Fruit fly (Drosophila melanogaster) whole organism, wandering third instar larva: ENCODE data around the gene cm.

ENCODE experiments used
- Abd-B ChIP-seq: fragments of >200 bp; optimal IDR thresholded peaks from 2 replicates; lab custom pipeline; 2017; ENCODE audit warnings: missing biosample characterization, missing genetic modification characterization
- CG32264 ChIP-seq: fragments of 200-800 bp; sonication (Bioruptor generic); optimal IDR thresholded peaks from 2 replicates; lab custom pipeline; 2016; ENCODE audit warnings: missing biosample characterization, missing genetic modification characterization
- CG9705 ChIP-seq: fragments of 200-800 bp; sonication (Bioruptor generic); optimal IDR thresholded peaks from 2 replicates; lab custom pipeline; 2018; ENCODE audit warnings: missing biosample characterization, mild to moderate bottlenecking, missing genetic modification characterization
- CrebA ChIP-seq: fragments of 200-800 bp; sonication (Bioruptor generic); optimal IDR thresholded peaks from 2 replicates; lab custom pipeline; 2016; ENCODE audit warnings: missing biosample characterization, mild to moderate bottlenecking, missing genetic modification characterization, borderline replicate concordance
- Dfd ChIP-seq: fragments of >200 bp; optimal IDR thresholded peaks from 2 replicates; lab custom pipeline; 2017; ENCODE audit warnings: missing biosample characterization, missing genetic modification characterization
- Dif ChIP-seq: fragments of 200-275, 200-300 bp; sonication (Bioruptor generic); optimal IDR thresholded peaks from 2 replicates; lab custom pipeline; 2018; ENCODE audit warnings: missing biosample characterization, missing genetic modification characterization; ENCODE audit not compliant: partially characterized antibody
- GATAd ChIP-seq: sonication (Bioruptor generic); optimal IDR thresholded peaks from 2 replicates; lab custom pipeline; 2016; ENCODE audit warnings: missing biosample characterization, missing genetic modification characterization
- HLH106 ChIP-seq: fragments of 200-800 bp; optimal IDR thresholded peaks from 3 replicates; lab custom pipeline; 2019; ENCODE audit warnings: missing biosample characterization, mild to moderate bottlenecking, missing genetic modification characterization, moderate library complexity
- Hnf4 ChIP-seq: fragments of 200-800 bp; sonication (Bioruptor generic); optimal IDR thresholded peaks from 2 replicates; lab custom pipeline; 2016; ENCODE audit warnings: missing biosample characterization, mild to moderate bottlenecking, missing genetic modification characterization
- Hr78 ChIP-seq: fragments of >200 bp; optimal IDR thresholded peaks from 2 replicates; lab custom pipeline; 2017; ENCODE audit warnings: missing biosample characterization, missing genetic modification characterization
- Hr83 ChIP-seq: fragments of 200-300 bp; sonication (Bioruptor generic); optimal IDR thresholded peaks from 2 replicates; lab custom pipeline; 2016; ENCODE audit warnings: missing biosample characterization, mild to moderate bottlenecking, missing genetic modification characterization, moderate library complexity; ENCODE audit not compliant: poor library complexity, severe bottlenecking
- Jra ChIP-seq: sonication (Bioruptor generic); optimal IDR thresholded peaks from 2 replicates; lab custom pipeline; 2016; ENCODE audit warnings: missing biosample characterization, missing genetic modification characterization
- Mio ChIP-seq: sonication (Bioruptor generic); optimal IDR thresholded peaks from 2 replicates; lab custom pipeline; 2016; ENCODE audit warnings: missing biosample characterization, missing genetic modification characterization
- Myc ChIP-seq: fragments of >200 bp; optimal IDR thresholded peaks from 2 replicates; lab custom pipeline; 2017
- N ChIP-seq: fragments of >200 bp; optimal IDR thresholded peaks from 2 replicates; lab custom pipeline; 2018; ENCODE audit warnings: missing biosample characterization, missing external identifiers, missing genetic modification characterization
- OdsH ChIP-seq: fragments of 200-800 bp; sonication (Bioruptor generic); optimal IDR thresholded peaks from 2 replicates; lab custom pipeline; 2016; ENCODE audit warnings: missing biosample characterization, mild to moderate bottlenecking, missing genetic modification characterization
- Rel ChIP-seq, 2 experiments: fragments of 200-800 bp; sonication (Bioruptor generic) in 1 of 2; optimal IDR thresholded peaks; 2 replicates in 1 of 2; 3 replicates in 1 of 2; lab custom pipeline; 2016 to 2019; ENCODE audit warnings: mild to moderate bottlenecking in 2 of 2, missing biosample characterization in 2 of 2, missing genetic modification characterization in 2 of 2, moderate library complexity in 1 of 2
- Sp1 ChIP-seq: fragments of 200-800 bp; sonication (Bioruptor generic); optimal IDR thresholded peaks from 3 replicates; lab custom pipeline; 2019; ENCODE audit warnings: missing biosample characterization, mild to moderate bottlenecking, missing genetic modification characterization, moderate library complexity
- Vsx2 ChIP-seq: fragments of 200-300, 225-300 bp; sonication (Bioruptor generic); optimal IDR thresholded peaks from 2 replicates; lab custom pipeline; 2018; ENCODE audit warnings: missing biosample characterization, missing genetic modification characterization; ENCODE audit not compliant: partially characterized antibody
- br ChIP-seq: fragments of 200-800 bp; sonication (Bioruptor generic); optimal IDR thresholded peaks from 2 replicates; lab custom pipeline; 2016; ENCODE audit warnings: missing biosample characterization, missing genetic modification characterization
- brk ChIP-seq: fragments of 200-800 bp; sonication (Bioruptor generic); optimal IDR thresholded peaks from 2 replicates; lab custom pipeline; 2016; ENCODE audit warnings: missing biosample characterization, mild to moderate bottlenecking, missing genetic modification characterization
- dl ChIP-seq, 2 experiments: fragments of 175-275, 200-275 bp in 1 of 2; fragments of 200-275 bp in 1 of 2; sonication (Bioruptor generic); optimal IDR thresholded peaks; lab custom pipeline; 2018; ENCODE audit warnings: mild to moderate bottlenecking in 2 of 2, missing biosample characterization in 2 of 2, missing genetic modification characterization in 2 of 2, moderate library complexity in 2 of 2; ENCODE audit not compliant: partially characterized antibody in 2 of 2, insufficient read depth in 1 of 2
- dmrt93B ChIP-seq: fragments of 200-800 bp; sonication (Bioruptor generic); optimal IDR thresholded peaks from 2 replicates; lab custom pipeline; 2018; ENCODE audit warnings: missing biosample characterization, mild to moderate bottlenecking, missing genetic modification characterization
- dsf ChIP-seq: sonication (Bioruptor generic); optimal IDR thresholded peaks from 2 replicates; lab custom pipeline; 2016; ENCODE audit warnings: missing biosample characterization, missing genetic modification characterization, borderline replicate concordance
- ey ChIP-seq: fragments of 200-800 bp; sonication (Bioruptor generic); optimal IDR thresholded peaks from 2 replicates; lab custom pipeline; 2016; ENCODE audit warnings: missing biosample characterization, missing genetic modification characterization
- foxo ChIP-seq, 2 experiments: fragments of 200-800 bp; sonication (Bioruptor generic); optimal IDR thresholded peaks; 2 replicates in 1 of 2; 3 replicates in 1 of 2; lab custom pipeline; 2016 to 2017; ENCODE audit warnings: missing biosample characterization in 2 of 2, missing genetic modification characterization in 2 of 2
- fru ChIP-seq: fragments of 200-800 bp; sonication (Bioruptor generic); optimal IDR thresholded peaks from 3 replicates; lab custom pipeline; 2016; ENCODE audit warnings: missing biosample characterization, mild to moderate bottlenecking, missing genetic modification characterization
- h ChIP-seq: fragments of 200-800 bp; sonication (Bioruptor generic); optimal IDR thresholded peaks from 3 replicates; lab custom pipeline; 2016; ENCODE audit warnings: missing biosample characterization, mild to moderate bottlenecking, missing genetic modification characterization
- jim ChIP-seq: fragments of 175-275, 200-325 bp; sonication (Bioruptor generic); optimal IDR thresholded peaks from 2 replicates; lab custom pipeline; 2016; ENCODE audit warnings: missing biosample characterization, mild to moderate bottlenecking, missing genetic modification characterization
- lola ChIP-seq: fragments of >200 bp; optimal IDR thresholded peaks from 2 replicates; lab custom pipeline; 2017; ENCODE audit warnings: missing biosample characterization, missing genetic modification characterization
- pan ChIP-seq: fragments of >200 bp; optimal IDR thresholded peaks from 2 replicates; lab custom pipeline; 2017
- psq ChIP-seq: fragments of 200-800 bp; sonication (Bioruptor generic); optimal IDR thresholded peaks from 3 replicates; lab custom pipeline; 2017; ENCODE audit warnings: missing biosample characterization, mild to moderate bottlenecking, missing genetic modification characterization, moderate library complexity
- rgr ChIP-seq: fragments of 200-800 bp; sonication (Bioruptor generic); optimal IDR thresholded peaks from 3 replicates; lab custom pipeline; 2016; ENCODE audit warnings: missing biosample characterization, mild to moderate bottlenecking, missing genetic modification characterization
- sage ChIP-seq: fragments of 200-800 bp; sonication (Bioruptor generic); optimal IDR thresholded peaks from 2 replicates; lab custom pipeline; 2016; ENCODE audit warnings: missing biosample characterization, mild to moderate bottlenecking, missing genetic modification characterization
- sv ChIP-seq: fragments of 200-800 bp; sonication (Bioruptor generic); optimal IDR thresholded peaks from 3 replicates; lab custom pipeline; 2016; ENCODE audit warnings: missing biosample characterization, missing genetic modification characterization
- tai ChIP-seq: sonication (Bioruptor generic); optimal IDR thresholded peaks from 2 replicates; lab custom pipeline; 2016; ENCODE audit warnings: missing biosample characterization, missing genetic modification characterization
- usp ChIP-seq: fragments of >200 bp; optimal IDR thresholded peaks from 2 replicates; lab custom pipeline; 2017; ENCODE audit warnings: missing biosample characterization, missing genetic modification characterization
- woc ChIP-seq: sonication (Bioruptor generic); optimal IDR thresholded peaks from 2 replicates; lab custom pipeline; 2016; ENCODE audit warnings: missing biosample characterization, mild to moderate bottlenecking, missing genetic modification characterization

cm gene

dm6 chrX:7014931-7015428 is 4.0 kb upstream of the cm start:
- no peak for TF ChIP-seq brk (GFP tag; lab: Kevin White, UChicago)
- TF ChIP-seq Mio (GFP tag; lab: Kevin White, UChicago) = no peak
- TF ChIP-seq Hr83 (GFP tag; lab: Kevin White, UChicago) = peak; percentile 0
- TF ChIP-seq pan = peak; percentile 53
- TF ChIP-seq N (GFP tag; lab: Kevin White, UChicago) = no peak
- peak; percentile 5 for TF ChIP-seq Jra (GFP tag; lab: Kevin White, UChicago)
- TF ChIP-seq OdsH (GFP tag; lab: Kevin White, UChicago) = no peak
- peak; percentile 66 for TF ChIP-seq sv
- no peak for TF ChIP-seq dmrt93B (GFP tag; lab: Kevin White, UChicago)
- no peak for TF ChIP-seq jim (GFP tag; lab: Kevin White, UChicago)
- peak; percentile 69 for TF ChIP-seq ey (GFP tag; lab: Kevin White, UChicago)
- TF ChIP-seq dsf (GFP tag; lab: Kevin White, UChicago) = no peak
- TF ChIP-seq woc = peak; percentile 90
- TF ChIP-seq CG9705 (GFP tag; lab: Kevin White, UChicago) = no peak
- TF ChIP-seq Myc (lab: Kevin White, UChicago) = peak; percentile 48
- TF ChIP-seq sage = no peak
- no peak for TF ChIP-seq Dfd (GFP tag; lab: Kevin White, UChicago)
- peak; percentile 68 for TF ChIP-seq tai (GFP tag; lab: Kevin White, UChicago)
- no peak for TF ChIP-seq GATAd (GFP tag; lab: Kevin White, UChicago)
- no peak for TF ChIP-seq psq (GFP tag; lab: Kevin White, UChicago)
- no peak for TF ChIP-seq CG32264 (GFP tag; lab: Kevin White, UChicago)
- peak; percentile 22 for TF ChIP-seq h (GFP tag; lab: Kevin White, UChicago)
- no peak for TF ChIP-seq dl (GFP tag; optimal IDR thresholded peaks at IDR 0.05; lab: Kevin White, UChicago; ENCODE audit: insufficient read depth in 1 of 2, partially characterized antibody in 2 of 2)
- no peak for TF ChIP-seq Vsx2 (GFP tag; lab: Kevin White, UChicago)
- peak; percentile 34 for TF ChIP-seq rgr (GFP tag; lab: Kevin White, UChicago)
- TF ChIP-seq fru (GFP tag; lab: Kevin White, UChicago) = peak; percentile 43
- peak; percentile 57 for TF ChIP-seq Hnf4
- TF ChIP-seq usp (GFP tag; lab: Kevin White, UChicago) = no peak
- TF ChIP-seq foxo (GFP tag; optimal IDR thresholded peaks at IDR 0.05; lab: Kevin White, UChicago) = peak; percentile 8 to 78
- TF ChIP-seq Rel (GFP tag; optimal IDR thresholded peaks at IDR 0.05; lab: Kevin White, UChicago) = no peak
- TF ChIP-seq Rel (tag; optimal IDR thresholded peaks at IDR 0.05; lab: Kevin White, UChicago) = peak; percentile 8
- TF ChIP-seq br = peak; percentile 10
- TF ChIP-seq CrebA (GFP tag; lab: Kevin White, UChicago) = no peak
- TF ChIP-seq HLH106 (tag; lab: Kevin White, UChicago) = peak; percentile 38
- no peak for TF ChIP-seq Dif (GFP tag; lab: Kevin White, UChicago)
- no peak for TF ChIP-seq Hr78 (GFP tag; lab: Kevin White, UChicago)
- no peak for TF ChIP-seq lola
- no peak for TF ChIP-seq Abd-B (GFP tag; lab: Kevin White, UChicago)
- peak; percentile 5 for TF ChIP-seq Sp1 (GFP tag; lab: Kevin White, UChicago)

dm6 chrX:7013320-7014214 is 2.6 kb upstream of the cm start, which contains the start of the genes CG3032 and CG4593:
Gene CG3032, minus strand, starts transcription at chrX:7013881.
Gene CG4593, plus strand, starts transcription at chrX:7013887.
- TF ChIP-seq sv (peak; percentile 70), OdsH (GFP tag; lab: Kevin White, UChicago) (peak; percentile 77), dmrt93B (GFP tag; lab: Kevin White, UChicago) (peak; percentile 78), CrebA (GFP tag; lab: Kevin White, UChicago) (no peak), pan (no peak), HLH106 (tag; lab: Kevin White, UChicago) (peak; percentile 87), dsf (GFP tag; lab: Kevin White, UChicago) (peak; percentile 50), N (GFP tag; lab: Kevin White, UChicago) (no peak), Dif (GFP tag; lab: Kevin White, UChicago) (no peak), fru (GFP tag; lab: Kevin White, UChicago) (peak; percentile 82), usp (GFP tag; lab: Kevin White, UChicago) (no peak), rgr (GFP tag; lab: Kevin White, UChicago) (peak; percentile 91), Vsx2 (GFP tag; lab: Kevin White, UChicago) (no peak), Myc (lab: Kevin White, UChicago) (no peak), Jra (GFP tag; lab: Kevin White, UChicago) (peak; percentile 60), Mio (GFP tag; lab: Kevin White, UChicago) (peak; percentile 56), sage (peak; percentile 81), Hr78 (GFP tag; lab: Kevin White, UChicago) (no peak), h (GFP tag; lab: Kevin White, UChicago) (peak; percentile 85), Abd-B (GFP tag; lab: Kevin White, UChicago) (no peak), Sp1 (GFP tag; lab: Kevin White, UChicago) (peak; percentile 77), Rel (GFP tag; optimal IDR thresholded peaks at IDR 0.05; lab: Kevin White, UChicago) (no peak), Rel (tag; optimal IDR thresholded peaks at IDR 0.05; lab: Kevin White, UChicago) (peak; percentile 34), br (peak; percentile 71), ey (GFP tag; lab: Kevin White, UChicago) (peak; percentile 85), brk (GFP tag; lab: Kevin White, UChicago) (peak; percentile 49), CG9705 (GFP tag; lab: Kevin White, UChicago) (peak; percentile 7), Hnf4 (peak; percentile 87), foxo (GFP tag; optimal IDR thresholded peaks at IDR 0.05; lab: Kevin White, UChicago) (peak; percentile 6 to 88), jim (GFP tag; lab: Kevin White, UChicago) (no peak), CG32264 (GFP tag; lab: Kevin White, UChicago) (peak; percentile 59), psq (GFP tag; lab: Kevin White, UChicago) (peak; percentile 73), woc (peak; percentile 83), tai (GFP tag; lab: Kevin White, UChicago) (peak; percentile 76), Dfd (GFP tag; lab: Kevin White, UChicago) (no peak), Hr83 (GFP tag; lab: Kevin White, UChicago) (peak; percentile 56), GATAd (GFP tag; lab: Kevin White, UChicago) (no peak)
